Fruit fly (Drosophila melanogaster) whole organism, embryonic: ENCODE results near the gene CG7239.

ENCODE experiments used
- Ada2b ChIP-seq: fragments of 200-800 bp; sonication (Bioruptor generic); IDR thresholded peaks from 2 replicates; pipeline ENCODE4 v1.3.6; 2022; ENCODE audit warnings: missing biosample characterization, missing genetic modification characterization
- BEAF-32 ChIP-seq: fragments of 200-800 bp; sonication (Bioruptor generic); optimal IDR thresholded peaks from 3 replicates; lab custom pipeline; 2017; ENCODE audit warnings: missing biosample characterization, missing genetic modification characterization, mild to moderate bottlenecking, moderate library complexity, missing genetic modification reagents
- CG12299 ChIP-seq: fragments of 200-800 bp; sonication (Bioruptor generic); optimal IDR thresholded peaks from 2 replicates; lab custom pipeline; 2018; ENCODE audit warnings: missing biosample characterization, mild to moderate bottlenecking, missing genetic modification characterization
- CG16813 ChIP-seq: fragments of 200-800 bp; sonication (Bioruptor generic); IDR thresholded peaks from 3 replicates; pipeline ENCODE4 v1.3.6; 2022; ENCODE audit warnings: missing biosample characterization, missing genetic modification characterization; ENCODE audit not compliant: partially characterized antibody
- CG17361 ChIP-seq: fragments of 200-800 bp; sonication (Bioruptor generic); IDR thresholded peaks from 3 replicates; pipeline ENCODE4 v1.3.6; 2022; ENCODE audit warnings: missing biosample characterization, missing genetic modification characterization
- CG17612 ChIP-seq: fragments of 200-800 bp; sonication (Bioruptor generic); IDR thresholded peaks from 2 replicates; pipeline ENCODE4 v1.3.6; 2022; ENCODE audit warnings: missing biosample characterization, missing genetic modification characterization
- CG2889 ChIP-seq: fragments of 200-800 bp; sonication (Bioruptor generic); IDR thresholded peaks from 3 replicates; pipeline ENCODE4 v1.3.6; 2022; ENCODE audit warnings: missing biosample characterization, missing genetic modification characterization
- CG30403 ChIP-seq: fragments of 200-800 bp; sonication (Bioruptor generic); optimal IDR thresholded peaks from 3 replicates; lab custom pipeline; 2016; ENCODE audit warnings: missing biosample characterization, missing genetic modification characterization
- CG3995 ChIP-seq: fragments of 200-800 bp; sonication (Bioruptor generic); optimal IDR thresholded peaks from 3 replicates; lab custom pipeline; 2016; ENCODE audit warnings: missing biosample characterization, missing genetic modification characterization
- CG43689 ChIP-seq: fragments of 200-800 bp; sonication (Bioruptor generic); IDR thresholded peaks from 2 replicates; pipeline ENCODE4 v1.3.6; 2022; ENCODE audit warnings: missing biosample characterization, missing genetic modification characterization
- CG6791 ChIP-seq: fragments of 200-800 bp; sonication (Bioruptor generic); IDR thresholded peaks from 3 replicates; pipeline ENCODE4 v1.3.6; 2022; ENCODE audit warnings: missing biosample characterization, missing genetic modification characterization; ENCODE audit not compliant: partially characterized antibody
- CG7987 ChIP-seq: fragments of 200-800 bp; sonication (Bioruptor generic); optimal IDR thresholded peaks from 2 replicates; lab custom pipeline; 2018; ENCODE audit warnings: missing biosample characterization, mild to moderate bottlenecking, missing genetic modification characterization, moderate library complexity
- CG8290 ChIP-seq, 3 experiments: fragments of 200-800 bp; sonication (Bioruptor generic); optimal IDR thresholded peaks; 2 replicates each; lab custom pipeline; 2016 to 2019; ENCODE audit warnings: missing biosample characterization in 3 of 3, missing genetic modification characterization in 3 of 3, mild to moderate bottlenecking in 2 of 3, moderate library complexity in 1 of 3
- CG8388 ChIP-seq: fragments of 200-800 bp; sonication (Bioruptor generic); optimal IDR thresholded peaks from 2 replicates; lab custom pipeline; 2019; ENCODE audit warnings: missing biosample characterization, mild to moderate bottlenecking, missing genetic modification characterization, moderate library complexity
- CG9437 ChIP-seq: fragments of 200-800 bp; sonication (Bioruptor generic); optimal IDR thresholded peaks from 2 replicates; lab custom pipeline; 2018; ENCODE audit warnings: missing biosample characterization, mild to moderate bottlenecking, missing genetic modification characterization
- D19B ChIP-seq: fragments of 200-800 bp; sonication (Bioruptor generic); optimal IDR thresholded peaks from 2 replicates; lab custom pipeline; 2017; ENCODE audit warnings: missing biosample characterization, mild to moderate bottlenecking, missing genetic modification characterization
- Dll ChIP-seq: fragments of 200-800 bp; sonication (Bioruptor generic); IDR thresholded peaks from 4 replicates; pipeline ENCODE4 v1.3.6; 2022; ENCODE audit warnings: missing biosample characterization, missing genetic modification characterization; ENCODE audit not compliant: partially characterized antibody
- Doc3 ChIP-seq: fragments of 200-800 bp; sonication (Bioruptor generic); IDR thresholded peaks from 3 replicates; pipeline ENCODE4 v1.3.6; 2022; ENCODE audit warnings: missing biosample characterization, missing genetic modification characterization; ENCODE audit not compliant: partially characterized antibody
- Dref ChIP-seq: fragments of 200-800 bp; sonication (Bioruptor generic); IDR thresholded peaks from 2 replicates; pipeline ENCODE4 v1.3.6; 2022; ENCODE audit warnings: missing biosample characterization, missing genetic modification characterization
- GATAe ChIP-seq: fragments of 200-800 bp; sonication (Bioruptor generic); conservative IDR thresholded peaks from 2 replicates; pipeline ENCODE4 v1.3.6; 2022; ENCODE audit warnings: missing biosample characterization, missing genetic modification characterization
- Jarid2 ChIP-seq: fragments of 200-800 bp; sonication (Bioruptor generic); optimal IDR thresholded peaks from 3 replicates; lab custom pipeline; 2017; ENCODE audit warnings: mild to moderate bottlenecking, missing biosample characterization, missing genetic modification reagents, missing genetic modification characterization
- NC2β ChIP-seq: fragments of 200-800 bp; sonication (Bioruptor generic); optimal IDR thresholded peaks from 2 replicates; lab custom pipeline; 2016; ENCODE audit warnings: missing biosample characterization, missing genetic modification characterization
- NFAT ChIP-seq: fragments of 200-800 bp; sonication (Bioruptor generic); IDR thresholded peaks from 2 replicates; pipeline ENCODE4 v1.3.6; 2022; ENCODE audit warnings: missing biosample characterization, missing genetic modification characterization
- NK7.1 ChIP-seq: fragments of 200-800 bp; sonication (Bioruptor generic); optimal IDR thresholded peaks from 3 replicates; lab custom pipeline; 2016; ENCODE audit warnings: missing biosample characterization, missing genetic modification characterization
- Nf-YC ChIP-seq: fragments of 200-800 bp; optimal IDR thresholded peaks from 3 replicates; lab custom pipeline; 2019; ENCODE audit warnings: missing biosample characterization, mild to moderate bottlenecking, missing genetic modification characterization, moderate library complexity
- Rfx ChIP-seq: fragments of 200-800 bp; sonication (Bioruptor generic); IDR thresholded peaks from 2 replicates; pipeline ENCODE4 v1.3.6; 2022; ENCODE audit warnings: missing biosample characterization, missing genetic modification characterization
- Side ChIP-seq: fragments of 200-800 bp; sonication (Bioruptor generic); optimal IDR thresholded peaks from 2 replicates; lab custom pipeline; 2016; ENCODE audit warnings: missing biosample characterization, missing genetic modification characterization
- Spps ChIP-seq: fragments of 200-800 bp; sonication (Bioruptor generic); optimal IDR thresholded peaks from 2 replicates; lab custom pipeline; 2018; ENCODE audit warnings: missing biosample characterization, mild to moderate bottlenecking, missing genetic modification characterization
- az2 ChIP-seq: fragments of 200-800 bp; sonication (Bioruptor generic); optimal IDR thresholded peaks from 3 replicates; lab custom pipeline; 2016; ENCODE audit warnings: missing biosample characterization, missing genetic modification characterization
- bowl ChIP-seq: fragments of 200-800 bp; sonication (Bioruptor generic); IDR thresholded peaks from 2 replicates; pipeline ENCODE4 v1.3.6; 2022; ENCODE audit warnings: missing biosample characterization, missing genetic modification characterization
- crol ChIP-seq: fragments of 200-800 bp; sonication (Bioruptor generic); IDR thresholded peaks from 2 replicates; pipeline ENCODE4 v1.3.6; 2022; ENCODE audit warnings: missing biosample characterization, missing genetic modification characterization
- dan ChIP-seq: fragments of 200-800 bp; sonication (Bioruptor generic); IDR thresholded peaks from 2 replicates; pipeline ENCODE4 v1.3.6; 2022; ENCODE audit warnings: missing biosample characterization, missing genetic modification characterization
- dmrt11E ChIP-seq: fragments of 200-800 bp; sonication (Bioruptor generic); optimal IDR thresholded peaks from 3 replicates; lab custom pipeline; 2018; ENCODE audit warnings: missing biosample characterization, mild to moderate bottlenecking, missing genetic modification characterization, moderate library complexity
- dysf ChIP-seq: fragments of 200-800 bp; sonication (Bioruptor generic); IDR thresholded peaks from 3 replicates; pipeline ENCODE4 v1.3.6; 2022; ENCODE audit warnings: missing biosample characterization, missing genetic modification characterization
- ham ChIP-seq: fragments of 200-800 bp; sonication (Bioruptor generic); IDR thresholded peaks from 2 replicates; pipeline ENCODE4 v1.3.6; 2022; ENCODE audit warnings: missing biosample characterization, missing genetic modification characterization
- jigr1 ChIP-seq: fragments of 200-800 bp; sonication (Bioruptor generic); IDR thresholded peaks from 3 replicates; pipeline ENCODE4 v1.3.6; 2022; ENCODE audit warnings: missing biosample characterization, missing genetic modification characterization
- knrl ChIP-seq: fragments of 200-800 bp; sonication (Bioruptor generic); IDR thresholded peaks from 3 replicates; pipeline ENCODE4 v1.3.6; 2022; ENCODE audit warnings: missing biosample characterization, missing genetic modification characterization; ENCODE audit not compliant: partially characterized antibody
- nerfin-2 ChIP-seq: fragments of 200-800 bp; sonication (Bioruptor generic); IDR thresholded peaks from 2 replicates; pipeline ENCODE4 v1.3.6; 2022; ENCODE audit warnings: missing biosample characterization, missing genetic modification characterization; ENCODE audit not compliant: partially characterized antibody
- onecut ChIP-seq: fragments of 200-800 bp; sonication (Bioruptor generic); IDR thresholded peaks from 2 replicates; pipeline ENCODE4 v1.3.6; 2022; ENCODE audit warnings: missing biosample characterization, missing genetic modification characterization
- p53 ChIP-seq: fragments of 200-800 bp; sonication (Bioruptor generic); optimal IDR thresholded peaks from 2 replicates; lab custom pipeline; 2016; ENCODE audit warnings: missing biosample characterization, missing genetic modification characterization
- pb ChIP-seq: fragments of 200-800 bp; sonication (Bioruptor generic); optimal IDR thresholded peaks from 3 replicates; lab custom pipeline; 2016; ENCODE audit warnings: missing biosample characterization, missing genetic modification characterization
- ranshi ChIP-seq: fragments of 200-800 bp; sonication (Bioruptor generic); IDR thresholded peaks from 2 replicates; pipeline ENCODE4 v1.3.6; 2022; ENCODE audit warnings: missing biosample characterization, missing genetic modification characterization
- row ChIP-seq: fragments of 200-800 bp; sonication (Bioruptor generic); IDR thresholded peaks from 3 replicates; pipeline ENCODE4 v1.3.6; 2022; ENCODE audit warnings: missing biosample characterization, missing genetic modification characterization
- salm ChIP-seq: fragments of 200-800 bp; sonication (Bioruptor generic); optimal IDR thresholded peaks from 2 replicates; lab custom pipeline; 2018; ENCODE audit warnings: missing biosample characterization, mild to moderate bottlenecking, missing genetic modification characterization
- sd ChIP-seq: fragments of 200-800 bp; sonication (Bioruptor generic); optimal IDR thresholded peaks from 3 replicates; lab custom pipeline; 2018; ENCODE audit warnings: missing biosample characterization, mild to moderate bottlenecking, missing genetic modification characterization, moderate library complexity
- sens ChIP-seq: fragments of 200-800 bp; sonication (Bioruptor generic); peaks from one replicate; lab custom pipeline; 2016; ENCODE audit warnings: missing biosample characterization, missing genetic modification characterization
- sens-2 ChIP-seq: fragments of 200-800 bp; sonication (Bioruptor generic); IDR thresholded peaks from 2 replicates; pipeline ENCODE4 v1.3.6; 2022; ENCODE audit warnings: missing biosample characterization, missing genetic modification characterization
- sisA ChIP-seq: fragments of 200-800 bp; sonication (Bioruptor generic); IDR thresholded peaks from 2 replicates; pipeline ENCODE4 v1.3.6; 2022; ENCODE audit warnings: missing biosample characterization, missing genetic modification characterization
- tup ChIP-seq: fragments of 200-800 bp; sonication (Bioruptor generic); optimal IDR thresholded peaks from 2 replicates; lab custom pipeline; 2016; ENCODE audit warnings: missing biosample characterization, mild to moderate bottlenecking, missing genetic modification characterization, moderate library complexity
- tx ChIP-seq: fragments of 200-800 bp; sonication (Bioruptor generic); optimal IDR thresholded peaks from 2 replicates; lab custom pipeline; 2016; ENCODE audit warnings: missing biosample characterization, missing genetic modification characterization
- zen2 ChIP-seq: fragments of 200-800 bp; sonication (Bioruptor generic); IDR thresholded peaks from 3 replicates; pipeline ENCODE4 v1.3.6; 2022; ENCODE audit warnings: missing biosample characterization, missing genetic modification characterization; ENCODE audit not compliant: partially characterized antibody

The CG7239 gene

DNA sequence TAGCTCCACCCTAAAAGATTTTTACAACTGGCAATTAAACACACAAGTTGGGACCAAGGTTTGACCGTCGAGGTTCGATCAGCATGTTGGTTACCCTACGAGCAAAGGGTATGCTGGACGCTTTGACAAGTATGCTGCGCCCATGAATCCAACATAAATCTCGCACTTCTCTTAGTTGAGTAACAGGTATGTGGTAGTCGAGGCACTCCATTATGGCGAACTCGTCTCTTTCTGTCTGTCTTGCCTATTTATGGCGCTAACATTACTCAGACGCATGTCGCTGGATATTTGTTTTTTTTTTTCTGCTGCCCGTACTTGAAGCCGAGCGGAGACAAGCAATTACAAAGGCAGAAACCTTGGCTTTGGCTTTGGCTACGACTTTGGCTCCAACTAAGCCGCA is 20.8 kb upstream of the CG7239 start (continued):
- peak; percentile 28; the same call in 1 of the 2 replicates for TF ChIP-seq sisA (GFP tag; lab: Robert Waterston, UW)
- no peak for TF ChIP-seq NK7.1
- peak; percentile 1 for TF ChIP-seq sens (GFP tag; lab: Kevin White, UChicago)
- peak; percentile 72 for TF ChIP-seq CG16813 (GFP tag; lab: Robert Waterston, UW)
- TF ChIP-seq salm (tag; lab: Kevin White, UChicago), result no peak
- no peak for TF ChIP-seq CG43689
- TF ChIP-seq crol, result no peak
- TF ChIP-seq dysf, result no peak
- TF ChIP-seq CG8290 (GFP tag; optimal IDR thresholded peaks at IDR 0.05; lab: Kevin White, UChicago), result no peak
- peak in 1 of 2 experiments; percentile 26 for TF ChIP-seq CG8290 (tag; optimal IDR thresholded peaks at IDR 0.05; lab: Kevin White, UChicago)
- TF ChIP-seq p53, result no peak
- TF ChIP-seq onecut (GFP tag; lab: Robert Waterston, UW), result no peak
- no peak for TF ChIP-seq Spps (tag; lab: Kevin White, UChicago)
- TF ChIP-seq Dll (GFP tag; lab: Robert Waterston, UW), result peak; percentile 40; the same call in 1 of the 4 replicates
- TF ChIP-seq row, result peak; percentile 73
- no peak for TF ChIP-seq CG17361 (GFP tag; lab: Robert Waterston, UW)
- no peak for TF ChIP-seq Dref (GFP tag; lab: Robert Waterston, UW)
- TF ChIP-seq sd (tag; lab: Kevin White, UChicago), result peak; percentile 17
- no peak for TF ChIP-seq ham
- TF ChIP-seq D19B (GFP tag; lab: Kevin White, UChicago), result peak; percentile 83
- peak; percentile 1 for TF ChIP-seq CG7987
- no peak for TF ChIP-seq bowl (GFP tag; lab: Robert Waterston, UW)
- no peak for TF ChIP-seq az2 (GFP tag; lab: Kevin White, UChicago)
- no peak for TF ChIP-seq tup
- TF ChIP-seq jigr1 (GFP tag; lab: Robert Waterston, UW), result no peak
- TF ChIP-seq nerfin-2 (GFP tag; lab: Robert Waterston, UW), result peak; percentile 82
- no peak for TF ChIP-seq Jarid2 (GFP tag; lab: Kevin White, UChicago)
- TF ChIP-seq dan (GFP tag; lab: Robert Waterston, UW), result no peak
- 0 out of 2 replicates have a peak, but pooled peaks have one; percentile 14 for TF ChIP-seq CG17612
- no peak for TF ChIP-seq Side (GFP tag; lab: Kevin White, UChicago)
- TF ChIP-seq Rfx (GFP tag; lab: Robert Waterston, UW), result peak; percentile 49
- no peak for TF ChIP-seq CG3995 (GFP tag; lab: Kevin White, UChicago)
- TF ChIP-seq tx (GFP tag; lab: Kevin White, UChicago), result no peak
- 0 out of 3 replicates have a peak, but pooled peaks have one; percentile 26 for TF ChIP-seq zen2 (GFP tag; lab: Robert Waterston, UW)
- no peak for TF ChIP-seq ranshi
- no peak for TF ChIP-seq CG12299 (tag; lab: Kevin White, UChicago)
- TF ChIP-seq CG30403, result peak; percentile 16
- peak; percentile 67; the same call in 2 of the 3 replicates for TF ChIP-seq CG6791 (GFP tag; lab: Robert Waterston, UW)
- no peak for TF ChIP-seq NC2β
- no peak for TF ChIP-seq Ada2b
- TF ChIP-seq CG2889 (GFP tag; lab: Robert Waterston, UW), result no peak
- 0 out of 3 replicates have a peak, but pooled peaks have one; percentile 29 for TF ChIP-seq Doc3 (GFP tag; lab: Robert Waterston, UW)
- no peak for TF ChIP-seq NFAT (GFP tag; lab: Robert Waterston, UW)
- TF ChIP-seq pb, result no peak
- no peak for TF ChIP-seq sens-2 (GFP tag; lab: Robert Waterston, UW)
- no peak for TF ChIP-seq Nf-YC (tag; lab: Kevin White, UChicago)
- no peak for TF ChIP-seq CG8388
- TF ChIP-seq BEAF-32 (GFP tag; lab: Kevin White, UChicago), result no peak
- TF ChIP-seq dmrt11E, result no peak
- TF ChIP-seq CG9437, result no peak
- no peak for TF ChIP-seq GATAe
- no peak; the same call in 2 of the 3 replicates for TF ChIP-seq knrl (GFP tag; lab: Robert Waterston, UW)
